Worm (Caenorhabditis elegans): ENCODE measurements around the gene T16H12.3.

Gene T16H12.3

DNA sequence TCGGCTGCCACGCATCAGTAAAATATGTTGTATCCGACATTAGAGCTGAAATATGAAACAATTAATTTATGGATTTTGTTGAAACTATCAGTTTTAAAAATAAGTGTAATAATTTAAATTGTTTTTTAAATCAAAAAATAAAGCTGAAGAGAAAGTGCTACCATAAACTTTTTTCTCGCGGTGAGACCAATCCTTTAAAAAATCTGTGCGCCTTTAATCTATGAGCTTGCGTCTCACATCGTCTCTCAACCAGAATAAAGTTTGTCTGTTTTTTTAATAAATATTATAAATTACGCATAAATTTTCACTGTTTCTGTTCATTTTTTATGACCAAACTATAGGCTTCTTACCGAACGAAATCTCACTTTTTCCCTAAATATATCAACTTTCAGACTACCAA, at the start of gene T16H12.3:
Gene T16H12.3 (minus strand): TSS at position 51 of the 400 bp plus-strand sequence.
- TF ChIP-seq unc-62 (GFP tag; optimal IDR thresholded peaks at IDR 0.05), result no peak

DNA sequence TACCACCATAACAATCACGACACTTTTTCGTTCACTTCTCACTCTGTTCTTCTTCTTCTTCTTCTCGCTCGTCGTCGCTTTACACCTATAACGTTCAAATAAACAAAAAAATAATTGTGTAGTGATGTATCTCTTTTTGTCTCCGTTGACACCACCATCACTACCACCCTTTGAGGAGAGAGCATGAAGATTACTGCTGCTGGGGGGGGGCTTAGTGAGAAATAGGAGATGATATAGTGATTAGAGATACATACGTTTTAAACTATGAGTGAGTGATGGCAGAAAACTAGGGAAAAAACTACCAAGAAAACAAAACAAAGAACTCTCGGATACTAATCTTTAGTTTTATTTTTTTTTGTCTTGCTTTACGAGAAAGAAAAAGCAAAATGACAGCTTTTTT, 43.3 kb upstream of the T16H12.3 start:
- TF ChIP-seq unc-62 (GFP tag; optimal IDR thresholded peaks at IDR 0.05), result no peak

DNA sequence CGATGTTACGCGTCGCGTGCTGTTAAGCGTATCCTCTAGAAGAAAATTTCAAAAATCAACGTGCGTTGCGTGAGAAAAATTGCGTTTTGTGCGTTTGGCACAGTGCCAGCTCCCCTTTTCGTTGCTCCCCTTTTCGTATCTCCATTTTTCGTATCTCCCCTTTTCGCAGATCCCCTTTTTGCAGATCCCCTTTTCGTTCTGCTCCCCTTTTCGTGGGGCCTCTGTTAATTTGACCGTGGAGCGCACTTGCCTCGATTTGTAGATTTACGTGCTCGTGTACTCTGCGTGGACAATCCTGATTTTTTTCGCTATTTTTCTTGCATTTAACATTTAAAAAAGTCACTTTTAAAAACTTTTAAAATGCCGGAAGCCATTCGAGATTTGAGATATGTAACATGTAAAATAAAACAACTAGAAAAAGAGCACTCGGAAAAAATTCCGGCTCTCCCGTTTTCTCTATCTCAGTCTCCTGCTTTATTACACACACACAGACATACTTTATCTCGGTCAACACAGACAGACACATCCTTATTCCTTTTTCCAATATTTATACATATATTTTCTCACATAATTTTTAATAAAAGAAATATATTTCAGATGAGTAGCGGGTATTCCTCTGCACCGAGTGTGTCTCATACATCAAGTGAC, 40.6 kb upstream of the T16H12.3 start, which contains the start of gene ttll-4:
Gene ttll-4 (plus strand): TSS at position 598 of the 648 bp plus-strand sequence.
- no peak for TF ChIP-seq unc-62 (GFP tag; optimal IDR thresholded peaks at IDR 0.05)

DNA sequence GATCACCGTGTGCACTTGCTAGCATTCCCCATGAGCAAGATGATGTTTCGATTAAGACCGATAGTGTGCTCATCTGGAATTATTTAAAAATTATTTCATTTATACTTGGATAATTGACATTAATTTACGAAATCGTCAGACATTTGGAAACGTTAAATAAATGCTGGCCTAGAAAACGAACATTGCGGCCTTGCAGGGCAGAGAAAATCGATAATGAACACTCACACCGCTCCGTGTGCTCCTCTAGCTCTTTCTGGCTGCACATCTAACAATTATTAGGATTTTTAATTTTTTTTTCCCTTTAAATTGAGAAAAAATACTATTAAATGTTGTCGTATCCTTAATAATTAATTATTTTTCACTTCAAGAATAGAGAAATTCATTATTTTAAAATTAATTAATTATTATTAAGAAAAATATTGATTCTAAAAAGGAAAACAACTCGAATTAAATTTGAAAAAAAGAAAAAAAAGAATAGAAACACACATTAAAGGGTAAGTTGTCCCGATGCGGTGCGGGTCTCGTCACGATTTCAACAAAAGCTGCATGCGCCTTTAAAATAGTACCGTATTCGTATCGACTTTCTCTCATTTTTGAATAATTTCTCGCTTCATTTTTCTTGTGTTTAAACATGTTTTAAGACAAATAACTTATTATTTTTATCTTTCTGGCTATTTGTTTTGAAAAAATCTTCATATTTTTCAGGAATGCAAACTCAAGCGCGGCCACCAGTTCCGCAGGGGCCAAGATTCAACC, 37.2 kb upstream of the T16H12.3 start, which contains the start of the genes gtf-2H3 and ham-3:
Gene gtf-2H3 (minus strand): TSS at position 73 of the 756 bp plus-strand sequence.
Gene ham-3 (plus strand): TSS at position 706 of the 756 bp plus-strand sequence.
- no peak for TF ChIP-seq unc-62 (GFP tag; optimal IDR thresholded peaks at IDR 0.05)

DNA sequence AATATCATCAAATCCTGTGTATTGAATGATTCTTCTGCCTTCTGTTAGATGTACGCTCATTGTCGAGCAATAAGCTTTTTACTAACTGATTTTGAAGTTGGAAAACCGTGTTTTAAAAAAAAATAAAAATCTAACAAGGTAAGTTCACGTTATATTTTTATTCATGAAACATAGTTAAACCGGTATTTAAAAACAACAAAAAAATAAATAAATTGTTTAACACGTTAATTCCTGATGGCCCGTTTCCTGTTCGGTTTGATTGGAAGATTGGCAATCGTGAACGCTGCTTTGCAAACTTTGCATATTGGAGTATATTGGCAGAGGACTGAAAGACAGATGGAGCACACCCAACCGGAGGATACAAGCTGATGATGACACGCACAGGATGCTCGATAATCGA, 35.7 kb upstream of the T16H12.3 start, which contains the start of gene ZK1128.3:
Gene ZK1128.3 (minus strand): TSS at position 101 of the 400 bp plus-strand sequence.
- TF ChIP-seq unc-62 (GFP tag; optimal IDR thresholded peaks at IDR 0.05), result no peak

DNA sequence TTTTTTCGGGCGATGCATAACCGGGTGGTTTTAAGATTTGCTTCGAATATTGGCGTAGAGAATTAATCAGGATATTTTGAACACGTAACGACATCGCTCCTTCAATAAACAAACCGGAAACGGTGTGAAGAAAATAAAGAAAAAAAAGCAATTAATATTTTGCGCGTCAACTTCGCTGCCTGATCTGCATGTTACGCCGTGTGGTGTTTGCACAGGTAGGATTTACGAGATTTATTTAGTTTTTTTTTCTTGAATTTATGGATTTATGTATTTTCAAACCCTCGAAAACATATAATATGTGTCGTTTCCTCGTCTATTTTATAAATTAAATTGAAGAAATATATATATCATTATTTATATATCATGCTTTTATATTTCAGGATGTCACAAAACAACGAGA, 31.6 kb upstream of the T16H12.3 start, which contains the start of the genes ZK1128.1 and mett-10:
Gene ZK1128.1 (minus strand): TSS at position 99 of the 400 bp plus-strand sequence.
Gene mett-10 (plus strand): TSS at position 375 of the 400 bp plus-strand sequence.
- no peak for TF ChIP-seq unc-62 (GFP tag; optimal IDR thresholded peaks at IDR 0.05)

DNA sequence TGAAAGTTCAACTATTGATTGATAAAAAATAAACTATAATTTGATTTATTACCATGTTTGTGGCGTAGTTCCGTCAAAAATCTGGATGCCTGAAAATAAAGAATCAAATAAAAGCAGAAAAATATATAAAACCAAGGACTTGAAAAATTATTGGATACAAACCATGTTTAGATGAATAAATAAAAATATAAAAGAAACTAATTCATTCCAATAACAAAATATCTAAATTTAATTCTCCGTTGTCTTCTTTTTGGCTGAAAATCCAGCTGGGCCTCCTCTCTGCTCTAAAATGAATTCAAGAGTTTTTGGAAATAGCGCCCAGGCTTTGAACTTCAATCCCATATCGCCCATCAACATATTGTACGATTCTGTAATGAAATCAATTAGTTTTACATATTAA, 29.9 kb upstream of the T16H12.3 start, which contains the start of gene vps-29:
Gene vps-29 (minus strand): TSS at position 101 of the 400 bp plus-strand sequence.
- TF ChIP-seq unc-62 (GFP tag; optimal IDR thresholded peaks at IDR 0.05), result no peak

DNA sequence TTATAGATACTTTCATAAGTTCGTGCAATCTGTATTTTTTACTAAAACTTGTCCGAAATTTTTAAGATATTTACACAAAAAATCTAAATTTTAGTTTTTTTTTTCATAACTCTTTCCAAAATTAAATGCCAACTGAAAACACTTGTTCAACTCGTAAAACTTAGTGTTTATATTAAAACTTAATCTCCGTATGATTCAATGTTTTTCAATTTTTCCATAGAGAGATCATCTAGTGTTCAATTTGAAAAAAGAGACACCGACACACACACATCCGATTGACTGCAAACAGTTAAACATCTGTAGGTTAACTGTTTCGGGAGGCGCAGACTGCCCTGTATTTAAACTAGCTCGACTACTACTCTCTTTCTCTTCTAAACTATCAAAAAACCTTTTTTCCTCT, 25.9 kb upstream of the T16H12.3 start, which contains the start of gene T16H12.9:
Gene T16H12.9 (plus strand): TSS at position 301 of the 400 bp plus-strand sequence.
- no peak for TF ChIP-seq unc-62 (GFP tag; optimal IDR thresholded peaks at IDR 0.05)

DNA sequence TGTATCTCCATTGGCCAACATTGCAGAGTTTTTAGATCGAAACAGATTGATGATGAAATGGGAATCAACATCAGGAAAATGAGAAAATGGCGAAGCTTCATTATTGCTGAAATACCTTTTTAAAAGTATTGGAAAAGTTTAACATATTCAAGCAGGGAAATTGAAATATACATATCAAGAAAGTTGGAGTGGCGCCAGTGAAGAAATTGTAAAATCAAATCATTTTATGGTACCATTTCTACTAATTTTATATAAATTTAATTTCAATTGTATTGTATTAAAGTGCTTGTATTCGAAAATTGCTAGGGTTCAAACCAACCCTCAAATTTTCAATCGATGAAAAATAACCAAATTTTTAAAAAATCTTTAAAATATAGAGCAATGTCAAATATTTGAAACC, 23.3 kb upstream of the T16H12.3 start, which contains the start of gene srt-55:
Gene srt-55 (minus strand): TSS at position 101 of the 400 bp plus-strand sequence.
- no peak for TF ChIP-seq unc-62 (GFP tag; optimal IDR thresholded peaks at IDR 0.05)

DNA sequence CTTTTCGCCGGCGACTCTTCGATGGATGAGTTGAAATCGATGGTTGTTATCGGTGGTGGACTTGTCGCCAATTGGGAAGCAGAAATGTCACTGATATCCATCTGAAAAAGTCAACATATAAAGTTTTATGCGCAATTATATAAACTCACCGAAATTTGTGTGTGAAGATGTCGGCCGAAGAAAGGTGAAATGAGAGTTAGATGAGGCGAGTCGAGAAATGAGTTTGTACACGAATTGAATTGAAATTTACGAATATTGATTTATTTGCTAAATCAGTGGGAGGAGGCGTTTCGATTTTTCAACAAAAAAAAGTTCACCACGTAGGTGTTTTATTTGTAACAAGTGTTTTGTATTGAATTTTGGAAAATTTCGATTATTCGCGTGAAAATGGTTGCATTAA, 18.3 kb upstream of the T16H12.3 start, which contains the start of gene kel-10:
Gene kel-10 (minus strand): TSS at position 101 of the 400 bp plus-strand sequence.
- no peak for TF ChIP-seq unc-62 (GFP tag; optimal IDR thresholded peaks at IDR 0.05)

DNA sequence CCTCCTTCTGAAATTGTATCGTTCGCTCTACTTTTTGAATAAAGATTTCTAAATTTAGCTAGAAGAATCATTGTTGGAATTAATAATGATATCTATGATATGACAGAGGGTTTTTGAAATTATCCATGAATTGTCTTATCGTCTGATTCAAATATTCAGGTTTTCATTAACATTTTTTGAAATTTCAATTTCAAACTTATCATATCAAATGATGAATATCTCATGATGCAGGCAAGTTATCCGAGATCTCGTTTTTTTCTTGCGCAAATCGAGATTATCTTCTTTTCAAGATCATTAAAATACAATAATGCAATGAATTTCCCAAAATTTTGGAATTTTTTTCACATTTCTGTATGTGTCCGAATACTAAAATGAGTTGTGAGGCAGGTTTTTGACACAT, 14.9 kb upstream of the T16H12.3 start, which contains the start of gene spop-1:
Gene spop-1 (minus strand): TSS at position 101 of the 400 bp plus-strand sequence.
- TF ChIP-seq unc-62 (GFP tag; optimal IDR thresholded peaks at IDR 0.05), result no peak

DNA sequence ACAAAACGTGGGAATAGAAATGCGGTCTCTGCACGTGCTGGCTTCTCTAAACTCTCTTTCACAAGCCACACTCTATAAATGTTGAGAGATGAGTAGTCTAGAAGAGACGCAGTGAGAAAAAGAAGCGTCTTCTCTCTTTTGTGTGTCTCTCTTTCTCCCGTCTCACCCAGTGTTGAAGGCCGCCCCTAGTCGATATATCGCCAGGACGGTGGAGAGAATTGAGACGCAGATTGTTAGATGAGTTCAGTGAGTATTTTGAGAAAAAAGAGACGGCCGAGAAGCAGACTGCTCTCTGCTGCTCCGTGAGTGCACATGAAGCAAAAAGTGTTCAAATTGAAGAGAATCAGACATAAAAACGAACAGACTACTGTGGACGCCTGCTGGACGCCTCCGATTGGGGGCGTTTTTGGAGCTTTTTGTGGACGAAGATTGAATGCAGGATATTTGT, 13.5 kb upstream of the T16H12.3 start:
- no peak for TF ChIP-seq unc-62 (GFP tag; optimal IDR thresholded peaks at IDR 0.05)

DNA sequence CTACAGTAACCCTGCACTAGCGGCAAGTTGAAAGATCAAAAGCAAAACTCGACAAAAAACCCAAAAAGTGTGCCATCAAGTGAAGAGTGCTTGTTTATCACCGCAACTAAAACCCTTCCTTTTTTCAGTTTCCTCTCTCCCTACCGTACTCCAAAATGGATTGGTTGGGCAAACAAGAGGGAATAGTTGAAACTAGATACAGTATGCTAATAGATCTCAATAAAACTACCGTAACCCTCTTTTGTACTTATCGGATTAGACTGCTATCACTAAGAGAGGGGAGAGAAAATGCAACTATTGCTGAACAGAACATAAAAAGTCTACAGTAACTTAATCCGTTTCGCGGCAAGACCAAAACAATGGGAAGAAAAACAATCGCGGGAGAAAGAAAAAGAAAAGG, 12.3 kb upstream of the T16H12.3 start:
- TF ChIP-seq unc-62 (GFP tag; optimal IDR thresholded peaks at IDR 0.05), result no peak

DNA sequence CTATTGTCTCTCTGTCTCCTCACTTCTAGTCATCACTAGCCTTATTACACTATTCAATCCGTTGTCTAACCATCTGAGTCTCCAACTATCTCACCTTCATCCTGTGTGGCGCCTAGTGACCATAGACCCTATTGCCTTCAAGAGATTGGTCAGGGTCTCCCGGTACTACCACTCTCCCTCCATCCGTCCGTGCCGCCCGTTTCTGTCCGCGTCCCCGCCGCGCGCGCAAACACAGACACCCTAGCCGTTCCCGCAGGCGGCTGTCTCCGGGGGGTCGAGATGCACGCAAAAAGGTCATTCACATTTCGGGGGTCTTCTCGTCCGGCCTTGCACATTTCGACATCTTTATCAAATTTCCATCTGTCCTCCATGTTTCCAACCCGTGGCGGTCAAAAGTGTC, 11.4 kb upstream of the T16H12.3 start:
- TF ChIP-seq unc-62 (GFP tag; optimal IDR thresholded peaks at IDR 0.05), result no peak

DNA sequence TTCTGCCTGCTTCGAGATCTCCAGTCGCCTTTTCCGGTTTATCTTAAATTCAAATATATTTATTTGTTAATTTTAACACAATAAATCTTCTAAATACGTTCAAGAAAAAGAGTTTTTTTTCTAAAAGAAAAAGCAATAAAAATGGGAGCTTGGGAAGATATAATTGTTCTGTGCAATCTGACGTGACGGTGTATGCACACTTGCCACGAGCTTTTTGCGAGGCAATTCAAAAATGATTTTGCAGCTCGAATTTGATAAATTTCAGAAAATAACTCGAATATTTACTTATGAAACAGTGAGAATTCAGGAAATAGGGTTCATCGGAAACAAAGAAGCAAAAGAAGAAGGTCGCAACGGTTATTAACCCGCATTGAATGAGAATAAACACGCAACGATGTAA, 10.0 kb upstream of the T16H12.3 start:
- no peak for TF ChIP-seq unc-62 (GFP tag; optimal IDR thresholded peaks at IDR 0.05)

DNA sequence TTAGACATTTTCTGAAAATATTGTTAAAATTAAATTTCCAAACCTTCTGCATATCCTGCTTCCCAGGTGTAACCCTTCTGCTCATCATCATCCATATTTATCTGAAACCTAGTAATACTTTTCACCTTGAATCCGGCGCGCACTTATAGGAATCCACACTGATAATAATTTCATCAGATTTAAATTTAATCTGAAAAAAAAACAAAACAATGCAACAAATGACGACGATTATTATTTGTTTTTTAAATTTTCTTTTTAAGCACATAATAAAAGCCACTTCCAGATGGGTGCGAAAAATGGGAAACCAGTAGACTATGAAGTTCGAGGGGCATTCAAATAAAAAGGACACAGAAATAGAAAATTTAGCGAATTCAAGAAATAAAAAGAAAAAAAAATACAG, 7.6 kb upstream of the T16H12.3 start, which contains the start of gene gtf-2H2C:
Gene gtf-2H2C (minus strand): TSS at position 101 of the 400 bp plus-strand sequence.
- no peak for TF ChIP-seq unc-62 (GFP tag; optimal IDR thresholded peaks at IDR 0.05)
